Fruit fly (Drosophila melanogaster) whole organism, embryonic: ENCODE measurements around the gene ca.
A peak's percentile ranks its signal among the peaks of the same experiment; 100 is the strongest.

ENCODE experiments used
- Ada2b ChIP-seq: fragments of 200-800 bp; sonication (Bioruptor generic); IDR thresholded peaks from 2 replicates; pipeline ENCODE4 v1.3.6; 2022; ENCODE audit warnings: missing biosample characterization, missing genetic modification characterization
- Bdp1 ChIP-seq: fragments of 200-800 bp; sonication (Bioruptor generic); optimal IDR thresholded peaks from 3 replicates; lab custom pipeline; 2016; ENCODE audit warnings: missing biosample characterization, missing genetic modification characterization
- Bgb ChIP-seq: fragments of 200-800 bp; sonication (Bioruptor generic); IDR thresholded peaks from 2 replicates; pipeline ENCODE4 v1.3.6; 2022; ENCODE audit warnings: missing biosample characterization, missing genetic modification characterization; ENCODE audit not compliant: partially characterized antibody
- CG11695 ChIP-seq: fragments of 200-800 bp; sonication (Bioruptor generic); IDR thresholded peaks from 3 replicates; pipeline ENCODE4 v1.3.6; 2022; ENCODE audit warnings: missing biosample characterization, missing genetic modification characterization
- CG13894 ChIP-seq: fragments of 200-800 bp; sonication (Bioruptor generic); optimal IDR thresholded peaks from 3 replicates; lab custom pipeline; 2018; ENCODE audit warnings: missing biosample characterization, mild to moderate bottlenecking, missing genetic modification characterization, moderate library complexity
- CG15696 ChIP-seq: fragments of 200-800 bp; sonication (Bioruptor generic); optimal IDR thresholded peaks from 2 replicates; lab custom pipeline; 2019; ENCODE audit warnings: missing biosample characterization, mild to moderate bottlenecking, missing genetic modification characterization, moderate library complexity
- CG1647 ChIP-seq: fragments of 200-800 bp; sonication (Bioruptor generic); optimal IDR thresholded peaks from 3 replicates; lab custom pipeline; 2016; ENCODE audit warnings: missing biosample characterization, missing genetic modification characterization
- CG17186 ChIP-seq: fragments of 200-800 bp; sonication (Bioruptor generic); optimal IDR thresholded peaks from 3 replicates; lab custom pipeline; 2017; ENCODE audit warnings: missing biosample characterization, missing genetic modification reagents, missing genetic modification characterization
- CG17361 ChIP-seq: fragments of 200-800 bp; sonication (Bioruptor generic); IDR thresholded peaks from 3 replicates; pipeline ENCODE4 v1.3.6; 2022; ENCODE audit warnings: missing biosample characterization, missing genetic modification characterization
- CG17612 ChIP-seq: fragments of 200-800 bp; sonication (Bioruptor generic); IDR thresholded peaks from 2 replicates; pipeline ENCODE4 v1.3.6; 2022; ENCODE audit warnings: missing biosample characterization, missing genetic modification characterization
- CG2712 ChIP-seq: fragments of 200-800 bp; optimal IDR thresholded peaks from 3 replicates; lab custom pipeline; 2019; ENCODE audit warnings: missing biosample characterization, mild to moderate bottlenecking, missing genetic modification characterization, moderate library complexity
- CG31388 ChIP-seq: fragments of 200-800 bp; sonication (Bioruptor generic); optimal IDR thresholded peaks from 2 replicates; lab custom pipeline; 2016; ENCODE audit warnings: missing biosample characterization, missing genetic modification characterization
- CG31441 ChIP-seq: fragments of 200-800 bp; sonication (Bioruptor generic); IDR thresholded peaks from 2 replicates; pipeline ENCODE4 v1.3.6; 2022; ENCODE audit warnings: missing biosample characterization, missing genetic modification characterization
- CG33213 ChIP-seq: fragments of 200-800 bp; sonication (Bioruptor generic); optimal IDR thresholded peaks from 3 replicates; lab custom pipeline; 2016; ENCODE audit warnings: missing biosample characterization, missing genetic modification characterization
- CG6683 ChIP-seq: fragments of 200-800 bp; sonication (Bioruptor generic); optimal IDR thresholded peaks from 2 replicates; lab custom pipeline; 2017; ENCODE audit warnings: missing biosample characterization, mild to moderate bottlenecking, missing genetic modification characterization, missing genetic modification reagents
- CG8281 ChIP-seq: fragments of 200-800 bp; sonication (Bioruptor generic); optimal IDR thresholded peaks from 2 replicates; lab custom pipeline; 2018; ENCODE audit warnings: missing biosample characterization, mild to moderate bottlenecking, missing genetic modification characterization, moderate library complexity
- CG9727 ChIP-seq: fragments of 200-800 bp; sonication (Bioruptor generic); optimal IDR thresholded peaks from 3 replicates; lab custom pipeline; 2017; ENCODE audit warnings: missing biosample characterization, mild to moderate bottlenecking, missing genetic modification characterization
- D19B ChIP-seq: fragments of 200-800 bp; sonication (Bioruptor generic); optimal IDR thresholded peaks from 2 replicates; lab custom pipeline; 2017; ENCODE audit warnings: missing biosample characterization, mild to moderate bottlenecking, missing genetic modification characterization
- Deaf1 ChIP-seq: fragments of 200-800 bp; optimal IDR thresholded peaks from 3 replicates; lab custom pipeline; 2019; ENCODE audit warnings: missing biosample characterization, mild to moderate bottlenecking, missing genetic modification characterization, moderate library complexity
- Dfd ChIP-seq, 2 experiments: fragments of >200 bp; optimal IDR thresholded peaks; 2 replicates each; lab custom pipeline; 2017; ENCODE audit warnings: missing biosample characterization in 2 of 2, missing genetic modification characterization in 2 of 2
- Eip74EF ChIP-seq, 2 experiments: fragments of 200-800 bp in 1 of 2; fragments of >200 bp in 1 of 2; sonication (Bioruptor generic) in 1 of 2; optimal IDR thresholded peaks; 2 replicates each; lab custom pipeline; 2017 to 2019; ENCODE audit warnings: missing biosample characterization in 2 of 2, missing genetic modification characterization in 2 of 2, mild to moderate bottlenecking in 1 of 2, moderate library complexity in 1 of 2
- Elba2 ChIP-seq: fragments of 200-800 bp; sonication (Bioruptor generic); optimal IDR thresholded peaks from 3 replicates; lab custom pipeline; 2016; ENCODE audit warnings: missing biosample characterization, missing genetic modification characterization
- GATAe ChIP-seq: fragments of 200-800 bp; sonication (Bioruptor generic); conservative IDR thresholded peaks from 2 replicates; pipeline ENCODE4 v1.3.6; 2022; ENCODE audit warnings: missing biosample characterization, missing genetic modification characterization
- Gug ChIP-seq: fragments of 200-800 bp; sonication (Bioruptor generic); IDR thresholded peaks from 4 replicates; pipeline ENCODE4 v1.3.6; 2022; ENCODE audit warnings: missing biosample characterization, missing genetic modification characterization
- HLHmδ ChIP-seq: fragments of 200-800 bp; sonication (Bioruptor generic); optimal IDR thresholded peaks from 2 replicates; lab custom pipeline; 2018; ENCODE audit warnings: missing biosample characterization, mild to moderate bottlenecking, missing genetic modification characterization, moderate library complexity
- Lpt ChIP-seq: fragments of >200 bp; optimal IDR thresholded peaks from 2 replicates; lab custom pipeline; 2018; ENCODE audit warnings: missing biosample characterization, missing genetic modification characterization
- MESR4 ChIP-seq: fragments of 200-800 bp; sonication (Bioruptor generic); optimal IDR thresholded peaks from 2 replicates; lab custom pipeline; 2018; ENCODE audit warnings: missing biosample characterization, mild to moderate bottlenecking, missing genetic modification characterization, moderate library complexity
- Mrtf ChIP-seq: fragments of 200-800 bp; sonication (Bioruptor generic); IDR thresholded peaks from 3 replicates; pipeline ENCODE4 v1.3.6; 2022; ENCODE audit warnings: missing biosample characterization, missing genetic modification characterization
- Optix ChIP-seq: fragments of 200-800 bp; sonication (Bioruptor generic); IDR thresholded peaks from 3 replicates; pipeline ENCODE4 v1.3.6; 2022; ENCODE audit warnings: missing biosample characterization, missing genetic modification characterization
- Pdp1 ChIP-seq, 2 experiments: fragments of 200-800 bp; sonication (Bioruptor generic); optimal IDR thresholded peaks; 3 replicates each; lab custom pipeline; 2016; ENCODE audit warnings: missing biosample characterization in 2 of 2, missing genetic modification characterization in 2 of 2, mild to moderate bottlenecking in 1 of 2, moderate library complexity in 1 of 2
- Poxn ChIP-seq: fragments of 200-800 bp; sonication (Bioruptor generic); IDR thresholded peaks from 2 replicates; pipeline ENCODE4 v1.3.6; 2022; ENCODE audit warnings: missing biosample characterization, missing genetic modification characterization
- Six4 ChIP-seq: fragments of 200-800 bp; sonication (Bioruptor generic); optimal IDR thresholded peaks from 2 replicates; lab custom pipeline; 2016; ENCODE audit warnings: missing biosample characterization, missing genetic modification characterization
- Trl ChIP-seq, 3 experiments: fragments of >200 bp in 2 of 3; fragments of 200-800 bp in 1 of 3; sonication (Bioruptor generic) in 1 of 3; optimal IDR thresholded peaks; 2 replicates in 1 of 3; 3 replicates in 2 of 3; lab custom pipeline; 2016 to 2017; ENCODE audit warnings: missing biosample characterization in 1 of 3, missing genetic modification characterization in 1 of 3
- btn ChIP-seq: fragments of 200-800 bp; sonication (Bioruptor generic); optimal IDR thresholded peaks from 2 replicates; lab custom pipeline; 2016; ENCODE audit warnings: missing biosample characterization, missing genetic modification characterization
- crc ChIP-seq: fragments of 200-800 bp; sonication (Bioruptor generic); optimal IDR thresholded peaks from 2 replicates; lab custom pipeline; 2016; ENCODE audit warnings: missing biosample characterization, missing genetic modification characterization
- cwo ChIP-seq: fragments of 200-800 bp; sonication (Bioruptor generic); optimal IDR thresholded peaks from 3 replicates; lab custom pipeline; 2017; ENCODE audit warnings: missing biosample characterization, missing genetic modification characterization, mild to moderate bottlenecking, moderate library complexity, missing genetic modification reagents
- dmrt11E ChIP-seq: fragments of 200-800 bp; sonication (Bioruptor generic); optimal IDR thresholded peaks from 3 replicates; lab custom pipeline; 2018; ENCODE audit warnings: missing biosample characterization, mild to moderate bottlenecking, missing genetic modification characterization, moderate library complexity
- gfzf ChIP-seq: fragments of 200-800 bp; sonication (Bioruptor generic); optimal IDR thresholded peaks from 2 replicates; lab custom pipeline; 2016; ENCODE audit warnings: missing biosample characterization, mild to moderate bottlenecking, missing genetic modification characterization, moderate library complexity
- kni ChIP-seq: fragments of 200-800 bp; sonication (Bioruptor generic); optimal IDR thresholded peaks from 3 replicates; lab custom pipeline; 2017; ENCODE audit warnings: mild to moderate bottlenecking, missing biosample characterization, missing genetic modification reagents, missing genetic modification characterization
- lab ChIP-seq: fragments of 200-800 bp; sonication (Bioruptor generic); optimal IDR thresholded peaks from 3 replicates; lab custom pipeline; 2017; ENCODE audit warnings: missing biosample characterization, missing genetic modification characterization, mild to moderate bottlenecking, moderate library complexity, missing genetic modification reagents
- nerfin-2 ChIP-seq: fragments of 200-800 bp; sonication (Bioruptor generic); IDR thresholded peaks from 2 replicates; pipeline ENCODE4 v1.3.6; 2022; ENCODE audit warnings: missing biosample characterization, missing genetic modification characterization; ENCODE audit not compliant: partially characterized antibody
- phol ChIP-seq: fragments of 200-800 bp; sonication (Bioruptor generic); optimal IDR thresholded peaks from 3 replicates; lab custom pipeline; 2018; ENCODE audit warnings: missing biosample characterization, mild to moderate bottlenecking, missing genetic modification characterization, moderate library complexity
- salm ChIP-seq: fragments of 200-800 bp; sonication (Bioruptor generic); optimal IDR thresholded peaks from 2 replicates; lab custom pipeline; 2018; ENCODE audit warnings: missing biosample characterization, mild to moderate bottlenecking, missing genetic modification characterization
- sc ChIP-seq, 3 experiments: fragments of >200 bp in 2 of 3; fragments of 200-800 bp in 1 of 3; sonication (Bioruptor generic) in 1 of 3; optimal IDR thresholded peaks; 2 replicates in 2 of 3; 3 replicates in 1 of 3; lab custom pipeline; 2017; ENCODE audit warnings: mild to moderate bottlenecking in 1 of 3, missing biosample characterization in 1 of 3, missing genetic modification characterization in 1 of 3, missing genetic modification reagents in 1 of 3
- slou ChIP-seq: fragments of 200-800 bp; sonication (Bioruptor generic); optimal IDR thresholded peaks from 3 replicates; lab custom pipeline; 2016; ENCODE audit warnings: missing biosample characterization, missing genetic modification characterization
- trh ChIP-seq: fragments of 200-800 bp; sonication (Bioruptor generic); optimal IDR thresholded peaks from 2 replicates; lab custom pipeline; 2016; ENCODE audit warnings: missing biosample characterization, missing genetic modification characterization
- vfl ChIP-seq: fragments of 200-800 bp; sonication (Bioruptor generic); optimal IDR thresholded peaks from 2 replicates; lab custom pipeline; 2016; ENCODE audit warnings: missing biosample characterization, missing genetic modification characterization
- zen ChIP-seq: fragments of 200-800 bp; sonication (Bioruptor generic); optimal IDR thresholded peaks from 3 replicates; lab custom pipeline; 2018; ENCODE audit warnings: missing biosample characterization, mild to moderate bottlenecking, missing genetic modification characterization, moderate library complexity

The ca gene

DNA sequence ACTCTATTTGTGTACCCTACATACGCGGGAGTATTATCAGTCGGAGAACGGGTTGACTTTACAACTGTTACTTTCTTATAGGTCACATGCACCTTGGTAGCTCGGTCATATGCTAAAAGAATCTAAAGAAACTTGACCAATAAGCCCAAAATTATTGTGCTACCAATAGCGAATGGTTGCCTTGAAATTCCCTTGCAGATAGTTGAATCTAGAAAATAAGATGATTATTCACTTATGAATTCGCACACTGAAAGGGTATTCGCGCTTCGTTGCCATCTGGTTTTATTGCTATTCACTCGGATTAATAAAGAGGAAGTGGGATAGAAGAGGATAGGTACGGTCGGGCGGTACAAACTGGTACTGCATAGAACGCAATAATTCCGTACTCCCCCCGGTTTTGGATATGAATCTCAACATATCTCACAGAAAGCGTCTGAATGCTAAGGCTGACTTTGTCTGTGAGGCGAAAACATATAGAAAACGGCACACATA, 32.7 kb upstream of the ca start (continued):
- TF ChIP-seq CG31441 (peak; percentile 54; the same call in 1 of the 2 replicates), phol (tag; lab: Kevin White, UChicago) (peak; percentile 67), Trl (optimal IDR thresholded peaks at IDR 0.05; lab: Kevin White, UChicago) (no peak), Trl (GFP tag; optimal IDR thresholded peaks at IDR 0.05; lab: Kevin White, UChicago) (peak; percentile 40), Dfd (GFP tag; optimal IDR thresholded peaks at IDR 0.05; lab: Kevin White, UChicago) (no peak), Optix (GFP tag; lab: Robert Waterston, UW) (peak; percentile 70; the same call in 1 of the 3 replicates), CG31388 (GFP tag; lab: Kevin White, UChicago) (no peak), CG9727 (GFP tag; lab: Kevin White, UChicago) (peak; percentile 76), Bgb (GFP tag; lab: Robert Waterston, UW) (no peak), Eip74EF (GFP tag; optimal IDR thresholded peaks at IDR 0.05; lab: Kevin White, UChicago) (peak in 1 of 2 experiments; percentile 56), CG33213 (GFP tag; lab: Kevin White, UChicago) (peak; percentile 52), CG15696 (tag; lab: Kevin White, UChicago) (peak; percentile 47), cwo (GFP tag; lab: Kevin White, UChicago) (peak; percentile 76), Elba2 (GFP tag; lab: Kevin White, UChicago) (peak; percentile 67), HLHmδ (GFP tag; lab: Kevin White, UChicago) (no peak), gfzf (no peak), lab (GFP tag; lab: Kevin White, UChicago) (peak; percentile 72), nerfin-2 (no peak), CG11695 (GFP tag; lab: Robert Waterston, UW) (peak; percentile 64), Six4 (GFP tag; lab: Kevin White, UChicago) (no peak), Deaf1 (tag; lab: Kevin White, UChicago) (no peak), Gug (GFP tag; lab: Robert Waterston, UW) (peak; percentile 72; the same call in 3 of the 4 replicates), slou (GFP tag; lab: Kevin White, UChicago) (peak; percentile 64), salm (tag; lab: Kevin White, UChicago) (no peak), kni (no peak), Ada2b (GFP tag; lab: Robert Waterston, UW) (peak; percentile 72), D19B (GFP tag; lab: Kevin White, UChicago) (peak; percentile 87), CG6683 (GFP tag; lab: Kevin White, UChicago) (peak; percentile 22), zen (tag; lab: Kevin White, UChicago) (peak; percentile 15), CG13894 (tag; lab: Kevin White, UChicago) (peak; percentile 99), Lpt (no peak), Bdp1 (GFP tag; lab: Kevin White, UChicago) (peak; percentile 54), sc (optimal IDR thresholded peaks at IDR 0.05; lab: Kevin White, UChicago) (no peak), sc (GFP tag; optimal IDR thresholded peaks at IDR 0.05; lab: Kevin White, UChicago) (peak; percentile 20), trh (GFP tag; lab: Kevin White, UChicago) (peak; percentile 27), CG17612 (GFP tag; lab: Robert Waterston, UW) (0 out of 2 replicates have a peak, but pooled peaks have one; percentile 48), vfl (GFP tag; lab: Kevin White, UChicago) (peak; percentile 64), Pdp1 (GFP tag; optimal IDR thresholded peaks at IDR 0.05; lab: Kevin White, UChicago) (peak; percentile 65 to 70), CG8281 (peak; percentile 59), Mrtf (GFP tag; lab: Robert Waterston, UW) (peak; percentile 70; the same call in 2 of the 3 replicates), MESR4 (no peak), CG17361 (GFP tag; lab: Robert Waterston, UW) (peak; percentile 80), GATAe (GFP tag; lab: Robert Waterston, UW) (peak; percentile 91), CG17186 (no peak), Poxn (GFP tag; lab: Robert Waterston, UW) (peak; percentile 57; the same call in 1 of the 2 replicates), CG1647 (GFP tag; lab: Kevin White, UChicago) (peak; percentile 57), btn (peak; percentile 23), dmrt11E (tag; lab: Kevin White, UChicago) (peak; percentile 28), crc (peak; percentile 55), CG2712 (tag; lab: Kevin White, UChicago) (peak; percentile 53)
